Worm (Caenorhabditis elegans): ENCODE measurements around the gene Y51A2D.13.

Gene Y51A2D.13

ce11 chrV:18579684-18580083 lies at the start of gene Y51A2D.13:
Y51A2D.13 (minus strand) TSS chrV:18579784.
- no peak for TF ChIP-seq unc-62 (GFP tag; optimal IDR thresholded peaks at IDR 0.05)

- TF ChIP-seq unc-62 (GFP tag; optimal IDR thresholded peaks at IDR 0.05): no peak
These were observed 49.3 kb upstream of the Y51A2D.13 start for ce11 chrV:18628907-18629306.

- TF ChIP-seq unc-62 (GFP tag; optimal IDR thresholded peaks at IDR 0.05): no peak
These were observed 47.9 kb upstream of the Y51A2D.13 start for ce11 chrV:18627445-18627844.

ce11 chrV:18626764-18627163 lies 47.2 kb upstream of the Y51A2D.13 start, which contains the start of gene Y69H2.15:
Y69H2.15 (minus strand) TSS chrV:18626864.
- no peak for TF ChIP-seq unc-62 (GFP tag; optimal IDR thresholded peaks at IDR 0.05)

ce11 chrV:18622462-18622861 lies 42.9 kb upstream of the Y51A2D.13 start, which contains the start of gene Y69H2.1:
Y69H2.1 (minus strand) TSS chrV:18622562.
- TF ChIP-seq unc-62 (GFP tag; optimal IDR thresholded peaks at IDR 0.05): no peak

- no peak for TF ChIP-seq unc-62 (GFP tag; optimal IDR thresholded peaks at IDR 0.05)
These were observed 36.7 kb upstream of the Y51A2D.13 start, which contains the start of gene nhr-70 for ce11 chrV:18616287-18616686. nhr-70 (plus strand) TSS chrV:18616587.

- TF ChIP-seq unc-62 (GFP tag; optimal IDR thresholded peaks at IDR 0.05): no peak
These were observed 34.9 kb upstream of the Y51A2D.13 start for ce11 chrV:18614498-18614897.

- TF ChIP-seq unc-62 (GFP tag; optimal IDR thresholded peaks at IDR 0.05): no peak
These were observed 33.6 kb upstream of the Y51A2D.13 start for ce11 chrV:18613164-18613563.

- no peak for TF ChIP-seq unc-62 (GFP tag; optimal IDR thresholded peaks at IDR 0.05)
These were observed 25.9 kb upstream of the Y51A2D.13 start for ce11 chrV:18605510-18605909.

ce11 chrV:18597779-18598178 lies 18.2 kb upstream of the Y51A2D.13 start:
- no peak for TF ChIP-seq unc-62 (GFP tag; optimal IDR thresholded peaks at IDR 0.05)

- no peak for TF ChIP-seq unc-62 (GFP tag; optimal IDR thresholded peaks at IDR 0.05)
These were observed 16.7 kb upstream of the Y51A2D.13 start for ce11 chrV:18596240-18596639.

ce11 chrV:18592448-18592847 lies 12.9 kb upstream of the Y51A2D.13 start, which contains the start of gene grdn-1:
grdn-1 (plus strand) TSS chrV:18592748.
- no peak for TF ChIP-seq unc-62 (GFP tag; optimal IDR thresholded peaks at IDR 0.05)

- no peak for TF ChIP-seq unc-62 (GFP tag; optimal IDR thresholded peaks at IDR 0.05)
These were observed 10.0 kb upstream of the Y51A2D.13 start for ce11 chrV:18589585-18589984.

- no peak for TF ChIP-seq unc-62 (GFP tag; optimal IDR thresholded peaks at IDR 0.05)
These were observed 8.4 kb upstream of the Y51A2D.13 start for ce11 chrV:18587936-18588335.

- TF ChIP-seq unc-62 (GFP tag; optimal IDR thresholded peaks at IDR 0.05): no peak
These were observed 7.4 kb upstream of the Y51A2D.13 start for ce11 chrV:18586954-18587353.

- TF ChIP-seq unc-62 (GFP tag; optimal IDR thresholded peaks at IDR 0.05): no peak
These were observed 5.5 kb upstream of the Y51A2D.13 start for ce11 chrV:18585102-18585501.

ce11 chrV:18582358-18582757 lies 2.8 kb upstream of the Y51A2D.13 start, which contains the start of gene txt-14:
txt-14 (plus strand) TSS chrV:18582658.
- no peak for TF ChIP-seq unc-62 (GFP tag; optimal IDR thresholded peaks at IDR 0.05)

Data from whole organism, dauer.